Worm (Caenorhabditis elegans) whole organism, L3 larva: ENCODE results near the gene C34F6.5.
A peak's percentile ranks its signal among the peaks of the same experiment; 100 is the strongest.

ENCODE experiments used
- R02D3.7 ChIP-seq: fragments of 150-350 bp; optimal IDR thresholded peaks from 2 replicates; lab custom pipeline; 2014; ENCODE audit warnings: missing biosample characterization, missing genetic modification characterization
- ZK546.5 ChIP-seq: sonication (generic microtip); optimal IDR thresholded peaks from 2 replicates; lab custom pipeline; 2017; ENCODE audit warnings: missing biosample characterization, missing genetic modification characterization
- aly-2 ChIP-seq: fragments of 150-350 bp; optimal IDR thresholded peaks from 2 replicates; lab custom pipeline; 2014; ENCODE audit warnings: missing biosample characterization, missing genetic modification characterization
- ama-1 ChIP-seq: fragments of 150-350 bp; optimal IDR thresholded peaks from 2 replicates; lab custom pipeline; 2018
- ceh-16 ChIP-seq: sonication (generic microtip); optimal IDR thresholded peaks from 2 replicates; lab custom pipeline; 2017; ENCODE audit warnings: missing biosample characterization, missing genetic modification characterization
- ceh-28 ChIP-seq: fragments of 150-350 bp; optimal IDR thresholded peaks from 2 replicates; lab custom pipeline; 2014; ENCODE audit warnings: missing biosample characterization, missing genetic modification reagents, missing genetic modification characterization
- ceh-82 ChIP-seq: fragments of 150-350 bp; optimal IDR thresholded peaks from 2 replicates; lab custom pipeline; 2014; ENCODE audit warnings: missing biosample characterization, missing genetic modification characterization
- ceh-9 ChIP-seq: sonication (generic microtip); optimal IDR thresholded peaks from 2 replicates; lab custom pipeline; 2018; ENCODE audit warnings: missing biosample characterization, missing genetic modification characterization
- daf-12 ChIP-seq: fragments of 150-350 bp; optimal IDR thresholded peaks from 2 replicates; lab custom pipeline; 2014; ENCODE audit warnings: missing biosample characterization, missing genetic modification reagents, missing genetic modification characterization
- egl-27 ChIP-seq: sonication (generic microtip); optimal IDR thresholded peaks from 4 replicates; lab custom pipeline; 2017; ENCODE audit warnings: missing biosample characterization, missing genetic modification reagents, missing genetic modification characterization
- egl-5 ChIP-seq: fragments of 150-350 bp; optimal IDR thresholded peaks from 2 replicates; lab custom pipeline; 2017; ENCODE audit warnings: missing biosample characterization, missing genetic modification reagents, missing genetic modification characterization, inconsistent platforms
- elt-1 ChIP-seq: fragments of 150-350 bp; optimal IDR thresholded peaks from 2 replicates; lab custom pipeline; 2014; ENCODE audit warnings: missing biosample characterization, missing genetic modification characterization
- elt-2 ChIP-seq: sonication (generic microtip); optimal IDR thresholded peaks from 2 replicates; lab custom pipeline; 2016; ENCODE audit warnings: missing genetic modification reagents, mild to moderate bottlenecking, missing genetic modification characterization, missing compliant biosample characterization
- elt-3 ChIP-seq, 3 experiments: fragments of 150-350 bp in 1 of 3; sonication (generic microtip) in 2 of 3; optimal IDR thresholded peaks; 2 replicates in 2 of 3; 4 replicates in 1 of 3; lab custom pipeline; 2014 to 2017; ENCODE audit warnings: missing biosample characterization in 3 of 3, missing genetic modification characterization in 3 of 3
- eor-1 ChIP-seq, 2 experiments: fragments of 150-350 bp; optimal IDR thresholded peaks; 2 replicates each; lab custom pipeline; 2014 to 2018; ENCODE audit warnings: missing biosample characterization in 2 of 2, missing genetic modification characterization in 2 of 2
- fkh-10 ChIP-seq: sonication (generic microtip); optimal IDR thresholded peaks from 2 replicates; lab custom pipeline; 2017; ENCODE audit warnings: missing biosample characterization, missing genetic modification reagents, missing genetic modification characterization
- fkh-2 ChIP-seq: fragments of 150-350 bp; optimal IDR thresholded peaks from 2 replicates; lab custom pipeline; 2014; ENCODE audit warnings: missing biosample characterization, missing genetic modification reagents, missing genetic modification characterization
- fos-1 ChIP-seq: fragments of 150-350 bp; optimal IDR thresholded peaks from 2 replicates; lab custom pipeline; 2014; ENCODE audit warnings: missing biosample characterization, missing genetic modification characterization
- hmg-11 ChIP-seq: sonication (generic microtip); optimal IDR thresholded peaks from 2 replicates; lab custom pipeline; 2016; ENCODE audit warnings: missing genetic modification characterization, missing compliant biosample characterization
- jun-1 ChIP-seq: fragments of 150-350 bp; optimal IDR thresholded peaks from 2 replicates; lab custom pipeline; 2014; ENCODE audit warnings: missing biosample characterization, missing genetic modification reagents, missing genetic modification characterization
- lin-15B ChIP-seq: fragments of 150-350 bp; optimal IDR thresholded peaks from 2 replicates; lab custom pipeline; 2014; ENCODE audit warnings: missing biosample characterization, missing genetic modification characterization
- lin-39 ChIP-seq: fragments of 150-350 bp; optimal IDR thresholded peaks from 2 replicates; lab custom pipeline; 2018; ENCODE audit warnings: missing biosample characterization, missing genetic modification reagents, missing genetic modification characterization
- lsy-12 ChIP-seq: sonication (generic microtip); optimal IDR thresholded peaks from 2 replicates; lab custom pipeline; 2016; ENCODE audit warnings: mild to moderate bottlenecking, missing genetic modification characterization, missing compliant biosample characterization
- mdl-1 ChIP-seq: fragments of 150-350 bp; optimal IDR thresholded peaks from 2 replicates; lab custom pipeline; 2014; ENCODE audit warnings: missing biosample characterization, missing genetic modification characterization
- nfya-1 ChIP-seq: sonication (generic microtip); optimal IDR thresholded peaks from 2 replicates; lab custom pipeline; 2017; ENCODE audit warnings: missing genetic modification characterization, mild to moderate bottlenecking, missing compliant biosample characterization, antibody characterized with exemption, moderate library complexity; ENCODE audit not compliant: insufficient read depth
- nhr-11 ChIP-seq: fragments of 150-350 bp; optimal IDR thresholded peaks from 2 replicates; lab custom pipeline; 2014; ENCODE audit warnings: missing biosample characterization, missing genetic modification characterization
- nhr-12 ChIP-seq: fragments of 150-350 bp; optimal IDR thresholded peaks from 2 replicates; lab custom pipeline; 2014; ENCODE audit warnings: missing biosample characterization, missing genetic modification characterization
- nhr-23 ChIP-seq: fragments of 150-350 bp; optimal IDR thresholded peaks from 2 replicates; lab custom pipeline; 2014; ENCODE audit warnings: missing biosample characterization, missing genetic modification reagents, missing genetic modification characterization
- nhr-237 ChIP-seq: fragments of 150-350 bp; optimal IDR thresholded peaks from 2 replicates; lab custom pipeline; 2014; ENCODE audit warnings: missing biosample characterization, missing genetic modification characterization
- nhr-25 ChIP-seq: sonication (generic microtip); optimal IDR thresholded peaks from 2 replicates; lab custom pipeline; 2017; ENCODE audit warnings: missing biosample characterization, missing genetic modification characterization
- nhr-28 ChIP-seq: fragments of 150-350 bp; optimal IDR thresholded peaks from 2 replicates; lab custom pipeline; 2014; ENCODE audit warnings: missing biosample characterization, missing genetic modification characterization
- nhr-43 ChIP-seq: sonication (generic microtip); optimal IDR thresholded peaks from 2 replicates; lab custom pipeline; 2016; ENCODE audit warnings: mild to moderate bottlenecking, missing genetic modification characterization, missing compliant biosample characterization; ENCODE audit not compliant: poor library complexity, severe bottlenecking
- nhr-67 ChIP-seq: fragments of 150-350 bp; optimal IDR thresholded peaks from 2 replicates; lab custom pipeline; 2014; ENCODE audit warnings: missing biosample characterization, missing genetic modification characterization
- nhr-76 ChIP-seq: fragments of 150-350 bp; sonication (generic microtip); optimal IDR thresholded peaks from 5 replicates; lab custom pipeline; 2014; ENCODE audit warnings: missing biosample characterization, missing genetic modification characterization
- nhr-77 ChIP-seq: fragments of 150-350 bp; optimal IDR thresholded peaks from 2 replicates; lab custom pipeline; 2014; ENCODE audit warnings: missing biosample characterization, missing genetic modification characterization
- pha-4 ChIP-seq: fragments of 150-350 bp; optimal IDR thresholded peaks from 2 replicates; lab custom pipeline; 2014; ENCODE audit warnings: missing biosample characterization, missing genetic modification reagents, missing genetic modification characterization
- pqm-1 ChIP-seq: fragments of 150-350 bp; optimal IDR thresholded peaks from 2 replicates; lab custom pipeline; 2017; ENCODE audit warnings: missing biosample characterization, missing genetic modification characterization, inconsistent platforms
- sea-2 ChIP-seq: fragments of 150-350 bp; sonication (generic microtip); optimal IDR thresholded peaks from 4 replicates; lab custom pipeline; 2014; ENCODE audit warnings: missing biosample characterization, missing genetic modification reagents, missing genetic modification characterization
- skn-1 ChIP-seq: fragments of 150-350 bp; optimal IDR thresholded peaks from 2 replicates; lab custom pipeline; 2014; ENCODE audit warnings: missing biosample characterization, missing genetic modification characterization
- snpc-4 ChIP-seq: fragments of 150-350 bp; optimal IDR thresholded peaks from 2 replicates; lab custom pipeline; 2014; ENCODE audit warnings: missing biosample characterization, missing genetic modification characterization
- tbx-2 ChIP-seq: sonication (generic microtip); optimal IDR thresholded peaks from 2 replicates; lab custom pipeline; 2016; ENCODE audit warnings: mild to moderate bottlenecking, missing genetic modification characterization, missing compliant biosample characterization
- unc-39 ChIP-seq: sonication (generic microtip); optimal IDR thresholded peaks from 4 replicates; lab custom pipeline; 2017; ENCODE audit warnings: missing biosample characterization, missing genetic modification characterization
- unc-62 ChIP-seq: fragments of 150-350 bp; sonication (generic microtip); optimal IDR thresholded peaks from 4 replicates; lab custom pipeline; 2014; ENCODE audit warnings: missing biosample characterization, missing genetic modification reagents, missing genetic modification characterization
- zag-1 ChIP-seq: fragments of 150-350 bp; optimal IDR thresholded peaks from 2 replicates; lab custom pipeline; 2014; ENCODE audit warnings: missing biosample characterization, missing genetic modification characterization
- ztf-11 ChIP-seq: fragments of 150-350 bp; optimal IDR thresholded peaks from 2 replicates; lab custom pipeline; 2014; ENCODE audit warnings: missing biosample characterization, missing genetic modification characterization

The C34F6.5 gene

ce11 chrX:11208788-11209187, at the start of gene C34F6.5:
TSS of gene C34F6.5 (minus strand) at chrX:11208888.
- no peak for TF ChIP-seq zag-1 (tag; lab: Kevin White, UChicago)
- TF ChIP-seq aly-2 (tag; lab: Kevin White, UChicago): no peak
- TF ChIP-seq tbx-2: no peak
- TF ChIP-seq pha-4 (tag; lab: Kevin White, UChicago): no peak
- TF ChIP-seq lsy-12 (tag; lab: Kevin White, UChicago): no peak
- no peak for TF ChIP-seq nhr-11 (tag; lab: Kevin White, UChicago)
- no peak for TF ChIP-seq fkh-10 (GFP tag; lab: Kevin White, UChicago)
- no peak for TF ChIP-seq fkh-2 (tag; lab: Kevin White, UChicago)
- no peak for TF ChIP-seq nfya-1 (tag; lab: Kevin White, UChicago)

ce11 chrX:11257071-11257470, 48.4 kb upstream of the C34F6.5 start, which contains the start of gene C03A3.1:
TSS of gene C03A3.1 (plus strand) at chrX:11257361.
- no peak for TF ChIP-seq R02D3.7 (tag; lab: Kevin White, UChicago)
- TF ChIP-seq nhr-11 (tag; lab: Kevin White, UChicago): no peak
- peak; percentile 21 for TF ChIP-seq lin-15B (tag; lab: Kevin White, UChicago)
- no peak for TF ChIP-seq nhr-43 (tag; lab: Kevin White, UChicago)
- TF ChIP-seq pha-4 (tag; lab: Kevin White, UChicago): no peak
- peak; percentile 83 for TF ChIP-seq lin-39 (tag; lab: Kevin White, UChicago)
- TF ChIP-seq ZK546.5: no peak
- no peak for TF ChIP-seq mdl-1 (tag; lab: Kevin White, UChicago)
- TF ChIP-seq daf-12: no peak
- no peak for TF ChIP-seq elt-3 (tag; optimal IDR thresholded peaks at IDR 0.05; lab: Kevin White, UChicago)
- TF ChIP-seq nfya-1 (tag; lab: Kevin White, UChicago): peak; percentile 44
- TF ChIP-seq fkh-10 (GFP tag; lab: Kevin White, UChicago): no peak
- no peak for TF ChIP-seq nhr-25 (tag; lab: Kevin White, UChicago)
- TF ChIP-seq hmg-11: peak; percentile 39
- no peak for TF ChIP-seq nhr-237 (tag; lab: Kevin White, UChicago)
- no peak for TF ChIP-seq eor-1 (tag; optimal IDR thresholded peaks at IDR 0.05; lab: Kevin White, UChicago)

- TF ChIP-seq nhr-43 (tag; lab: Kevin White, UChicago) (peak; percentile 70), nhr-23 (tag; lab: Kevin White, UChicago) (no peak), ztf-11 (tag; lab: Kevin White, UChicago) (no peak), nhr-11 (tag; lab: Kevin White, UChicago) (no peak), ZK546.5 (no peak), elt-1 (tag; lab: Kevin White, UChicago) (no peak), ceh-28 (tag; lab: Kevin White, UChicago) (no peak), nhr-25 (tag; lab: Kevin White, UChicago) (peak; percentile 43), nfya-1 (tag; lab: Kevin White, UChicago) (peak; percentile 57), nhr-77 (tag; lab: Kevin White, UChicago) (no peak), unc-39 (tag; lab: Kevin White, UChicago) (no peak), eor-1 (tag; optimal IDR thresholded peaks at IDR 0.05; lab: Kevin White, UChicago) (no peak), ceh-82 (tag; lab: Kevin White, UChicago) (no peak), daf-12 (no peak), hmg-11 (peak; percentile 68), pqm-1 (tag; lab: Kevin White, UChicago) (peak; percentile 51), nhr-28 (tag; lab: Kevin White, UChicago) (no peak), unc-62 (GFP tag; lab: Kevin White, UChicago) (no peak), egl-27 (no peak), fkh-2 (tag; lab: Kevin White, UChicago) (no peak), nhr-67 (tag; lab: Kevin White, UChicago) (no peak), tbx-2 (peak; percentile 27), fos-1 (tag; lab: Kevin White, UChicago) (no peak), sea-2 (GFP tag; lab: Kevin White, UChicago) (no peak), lin-15B (tag; lab: Kevin White, UChicago) (no peak), egl-5 (no peak), pha-4 (tag; lab: Kevin White, UChicago) (peak; percentile 31), skn-1 (tag; lab: Kevin White, UChicago) (no peak), snpc-4 (tag; lab: Kevin White, UChicago) (no peak), R02D3.7 (tag; lab: Kevin White, UChicago) (no peak), mdl-1 (tag; lab: Kevin White, UChicago) (no peak), nhr-76 (tag; lab: Kevin White, UChicago) (no peak), nhr-237 (tag; lab: Kevin White, UChicago) (no peak), ceh-16 (no peak), elt-2 (peak; percentile 26), jun-1 (tag; lab: Kevin White, UChicago) (no peak), lsy-12 (tag; lab: Kevin White, UChicago) (no peak), ceh-9 (no peak), fkh-10 (GFP tag; lab: Kevin White, UChicago) (no peak), aly-2 (tag; lab: Kevin White, UChicago) (no peak), ama-1 (lab: Kevin White, UChicago) (no peak), lin-39 (tag; lab: Kevin White, UChicago) (peak; percentile 79), elt-3 (tag; optimal IDR thresholded peaks at IDR 0.05; lab: Kevin White, UChicago) (no peak), nhr-12 (no peak)
Observed at ce11 chrX:11252429-11252828, 43.7 kb upstream of the C34F6.5 start.
